Fruit fly (Drosophila melanogaster) whole organism, pupa: Measurements from ENCODE around the gene tbc.

Experiments
- CG10348 ChIP-seq: fragments of 200-800 bp; sonication (Bioruptor generic); IDR thresholded peaks from 2 replicates; pipeline ENCODE4 v1.3.6; 2022; ENCODE audit warnings: missing biosample characterization, missing genetic modification characterization
- CG12605 ChIP-seq: fragments of 200-800 bp; sonication (Bioruptor generic); IDR thresholded peaks from 2 replicates; pipeline ENCODE4 v1.3.6; 2022; ENCODE audit warnings: missing biosample characterization, missing genetic modification characterization
- CG13204 ChIP-seq: fragments of 200-800 bp; sonication (Bioruptor generic); optimal IDR thresholded peaks from 2 replicates; lab custom pipeline; 2018; ENCODE audit warnings: missing biosample characterization, mild to moderate bottlenecking, missing genetic modification characterization, moderate library complexity
- CG14655 ChIP-seq: fragments of 200-800 bp; sonication (Bioruptor generic); optimal IDR thresholded peaks from 3 replicates; lab custom pipeline; 2017; ENCODE audit warnings: mild to moderate bottlenecking, missing biosample characterization, missing genetic modification reagents, missing genetic modification characterization
- CG15710 ChIP-seq: fragments of 200-800 bp; sonication (Bioruptor generic); optimal IDR thresholded peaks from 2 replicates; lab custom pipeline; 2018; ENCODE audit warnings: missing biosample characterization, mild to moderate bottlenecking, missing genetic modification characterization, moderate library complexity
- CG17806 ChIP-seq: fragments of 200-800 bp; sonication (Bioruptor generic); optimal IDR thresholded peaks from 2 replicates; lab custom pipeline; 2018; ENCODE audit warnings: missing biosample characterization, mild to moderate bottlenecking, missing genetic modification characterization, moderate library complexity
- CG32121 ChIP-seq: fragments of 200-800 bp; sonication (Bioruptor generic); IDR thresholded peaks from 2 replicates; pipeline ENCODE4 v1.3.6; 2022; ENCODE audit warnings: missing biosample characterization, missing genetic modification characterization
- CG34367 ChIP-seq: fragments of 200-800 bp; sonication (Bioruptor generic); optimal IDR thresholded peaks from 2 replicates; lab custom pipeline; 2018; ENCODE audit warnings: missing biosample characterization, mild to moderate bottlenecking, missing genetic modification characterization
- CG4496 ChIP-seq: fragments of 200-800 bp; sonication (Bioruptor generic); IDR thresholded peaks from 3 replicates; pipeline ENCODE4 v1.3.6; 2022; ENCODE audit warnings: missing biosample characterization, missing genetic modification characterization
- CG8159 ChIP-seq: fragments of 200-800 bp; sonication (Bioruptor generic); optimal IDR thresholded peaks from 3 replicates; lab custom pipeline; 2018; ENCODE audit warnings: missing biosample characterization, mild to moderate bottlenecking, missing genetic modification characterization, moderate library complexity
- CG8301 ChIP-seq: fragments of 200-800 bp; sonication (Bioruptor generic); optimal IDR thresholded peaks from 2 replicates; lab custom pipeline; 2018; ENCODE audit warnings: missing biosample characterization, mild to moderate bottlenecking, missing genetic modification characterization
- CG9948 ChIP-seq: fragments of 200-800 bp; sonication (Bioruptor generic); optimal IDR thresholded peaks from 2 replicates; lab custom pipeline; 2018; ENCODE audit warnings: missing biosample characterization, mild to moderate bottlenecking, missing genetic modification characterization, moderate library complexity
- D1 ChIP-seq: fragments of 200-800 bp; sonication (Bioruptor generic); optimal IDR thresholded peaks from 2 replicates; lab custom pipeline; 2018; ENCODE audit warnings: missing biosample characterization, mild to moderate bottlenecking, missing genetic modification characterization, moderate library complexity
- EcR ChIP-seq: fragments of 200-800 bp; sonication (Bioruptor generic); optimal IDR thresholded peaks from 3 replicates; lab custom pipeline; 2019; ENCODE audit warnings: missing biosample characterization, missing genetic modification characterization, mild to moderate bottlenecking, moderate library complexity, missing genetic modification reagents
- Ets98B ChIP-seq: fragments of 200-800 bp; sonication (Bioruptor generic); IDR thresholded peaks from 2 replicates; pipeline ENCODE4 v1.3.6; 2022; ENCODE audit warnings: missing biosample characterization, missing genetic modification characterization
- Pif1A ChIP-seq: fragments of 200-800 bp; sonication (Bioruptor generic); optimal IDR thresholded peaks from 3 replicates; lab custom pipeline; 2016; ENCODE audit warnings: missing biosample characterization, missing genetic modification characterization
- Pif1B ChIP-seq: fragments of 200-800 bp; sonication (Bioruptor generic); optimal IDR thresholded peaks from 3 replicates; lab custom pipeline; 2016; ENCODE audit warnings: missing biosample characterization, missing genetic modification characterization
- Snoo ChIP-seq: fragments of 200-800 bp; sonication (Bioruptor generic); optimal IDR thresholded peaks from 3 replicates; lab custom pipeline; 2017; ENCODE audit warnings: missing biosample characterization, mild to moderate bottlenecking, missing genetic modification characterization, inconsistent platforms
- fd96Ca ChIP-seq: fragments of 200-800 bp; sonication (Bioruptor generic); IDR thresholded peaks from 3 replicates; pipeline ENCODE4 v1.3.6; 2022; ENCODE audit warnings: missing biosample characterization, missing genetic modification characterization
- gl ChIP-seq: fragments of 200-800 bp; sonication (Bioruptor generic); optimal IDR thresholded peaks from 2 replicates; lab custom pipeline; 2018; ENCODE audit warnings: missing biosample characterization, mild to moderate bottlenecking, missing genetic modification characterization
- rn ChIP-seq: fragments of 200-800 bp; sonication (Bioruptor generic); IDR thresholded peaks from 2 replicates; pipeline ENCODE4 v1.3.6; 2022; ENCODE audit warnings: missing biosample characterization, missing genetic modification characterization

Gene tbc

DNA sequence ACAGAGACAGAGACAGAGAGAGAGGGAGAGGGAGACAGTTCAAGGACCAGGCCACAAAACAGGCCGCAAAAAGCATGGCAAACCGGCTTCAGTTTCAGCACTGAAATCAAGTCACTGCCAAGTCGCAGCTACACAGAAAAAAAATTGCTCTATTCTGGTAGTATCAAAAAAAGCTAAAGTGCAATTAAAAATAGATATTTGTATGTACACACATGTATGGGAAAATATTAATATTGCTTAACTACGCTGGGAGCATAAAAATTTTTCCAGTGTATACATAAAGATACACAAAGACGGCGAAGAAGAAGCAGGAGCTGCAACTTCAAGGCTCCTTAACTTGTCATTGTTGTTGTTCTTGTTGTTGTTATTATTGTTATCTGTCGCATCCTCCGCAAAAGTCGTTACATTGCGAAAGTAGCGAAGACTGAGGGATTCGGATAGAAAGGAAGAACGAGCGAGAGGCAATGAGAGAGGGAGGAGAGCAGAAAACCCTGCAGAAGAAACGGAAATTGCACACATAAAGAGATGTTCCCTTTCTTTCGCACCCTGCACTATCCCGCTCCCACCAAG, 52.0 kb downstream of the tbc start:
- TF ChIP-seq D1 (peak; percentile 13), CG34367 (tag; lab: Kevin White, UChicago) (peak; percentile 96), CG17806 (tag; lab: Kevin White, UChicago) (peak; percentile 84), Pif1B (peak; percentile 94), gl (tag; lab: Kevin White, UChicago) (peak; percentile 68), CG10348 (0 out of 2 replicates have a peak, but pooled peaks have one; percentile 39), CG8159 (tag; lab: Kevin White, UChicago) (peak; percentile 87), CG9948 (tag; lab: Kevin White, UChicago) (peak; percentile 94), CG15710 (tag; lab: Kevin White, UChicago) (peak; percentile 97), CG13204 (GFP tag; lab: Kevin White, UChicago) (peak; percentile 91), rn (GFP tag; lab: Robert Waterston, UW) (peak; percentile 92), Pif1A (GFP tag; lab: Kevin White, UChicago) (peak; percentile 80), CG32121 (GFP tag; lab: Robert Waterston, UW) (peak; percentile 87), fd96Ca (peak; percentile 89), Snoo (tag; lab: Kevin White, UChicago) (peak; percentile 95), CG12605 (GFP tag; lab: Robert Waterston, UW) (peak; percentile 86), CG4496 (peak; percentile 97), CG8301 (tag; lab: Kevin White, UChicago) (peak; percentile 74), EcR (GFP tag; lab: Kevin White, UChicago) (peak; percentile 95), CG14655 (GFP tag; lab: Kevin White, UChicago) (peak; percentile 73), Ets98B (GFP tag; lab: Robert Waterston, UW) (peak; percentile 94)

DNA sequence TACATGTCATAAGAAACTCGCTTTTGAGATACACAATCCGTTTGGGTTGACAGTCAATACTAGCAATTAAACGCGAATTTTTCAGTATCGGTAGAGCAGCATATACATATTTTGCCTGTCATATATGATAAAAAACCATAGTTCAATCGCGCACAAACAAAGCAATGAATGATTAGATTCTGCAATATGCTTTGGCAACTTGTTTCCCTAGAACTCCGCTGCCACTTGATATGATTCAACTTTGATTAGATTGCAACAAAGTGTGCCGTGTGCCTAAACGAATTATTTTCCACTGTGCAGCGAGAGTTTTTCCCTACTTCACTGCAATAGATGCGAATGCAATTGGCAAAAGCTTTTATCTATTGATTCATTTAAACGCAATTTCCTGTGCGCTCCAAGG, 52.5 kb downstream of the tbc start:
- TF ChIP-seq CG32121 (GFP tag; lab: Robert Waterston, UW) (no peak), CG14655 (GFP tag; lab: Kevin White, UChicago) (peak; percentile 62), CG34367 (tag; lab: Kevin White, UChicago) (no peak), Snoo (tag; lab: Kevin White, UChicago) (no peak), Pif1A (GFP tag; lab: Kevin White, UChicago) (no peak), Pif1B (no peak), fd96Ca (no peak), CG15710 (tag; lab: Kevin White, UChicago) (no peak), rn (GFP tag; lab: Robert Waterston, UW) (no peak), EcR (GFP tag; lab: Kevin White, UChicago) (no peak), D1 (no peak), CG10348 (no peak), CG13204 (GFP tag; lab: Kevin White, UChicago) (no peak), CG4496 (no peak), CG17806 (tag; lab: Kevin White, UChicago) (peak; percentile 27), CG8159 (tag; lab: Kevin White, UChicago) (peak; percentile 39), CG12605 (GFP tag; lab: Robert Waterston, UW) (no peak), CG9948 (tag; lab: Kevin White, UChicago) (peak; percentile 53), Ets98B (GFP tag; lab: Robert Waterston, UW) (no peak), CG8301 (tag; lab: Kevin White, UChicago) (peak; percentile 32), gl (tag; lab: Kevin White, UChicago) (no peak)

DNA sequence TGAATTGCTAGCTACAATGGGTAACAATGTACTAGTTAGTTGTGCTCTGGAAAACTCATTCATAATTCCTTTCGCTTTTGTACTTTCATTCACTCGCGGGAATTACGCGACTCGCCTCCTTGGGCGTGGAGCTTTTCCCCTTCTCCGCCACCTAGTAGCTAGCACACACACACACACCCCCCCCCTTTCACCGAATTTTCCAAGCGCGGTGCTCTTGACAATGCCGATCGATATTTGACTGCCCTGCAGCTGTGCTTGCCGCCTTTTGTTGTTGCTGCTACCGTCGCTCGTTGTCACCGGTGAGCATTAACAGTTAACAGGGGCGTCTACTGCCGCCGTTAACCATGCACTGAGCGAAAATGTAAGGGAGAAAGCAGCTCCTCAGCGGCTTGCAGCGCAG, 53.1 kb downstream of the tbc start:
- peak; percentile 13 for TF ChIP-seq CG13204 (GFP tag; lab: Kevin White, UChicago)
- TF ChIP-seq Ets98B (GFP tag; lab: Robert Waterston, UW): no peak
- TF ChIP-seq CG12605 (GFP tag; lab: Robert Waterston, UW): no peak
- TF ChIP-seq EcR (GFP tag; lab: Kevin White, UChicago): no peak
- TF ChIP-seq, all 21 proteins: peak for 1

DNA sequence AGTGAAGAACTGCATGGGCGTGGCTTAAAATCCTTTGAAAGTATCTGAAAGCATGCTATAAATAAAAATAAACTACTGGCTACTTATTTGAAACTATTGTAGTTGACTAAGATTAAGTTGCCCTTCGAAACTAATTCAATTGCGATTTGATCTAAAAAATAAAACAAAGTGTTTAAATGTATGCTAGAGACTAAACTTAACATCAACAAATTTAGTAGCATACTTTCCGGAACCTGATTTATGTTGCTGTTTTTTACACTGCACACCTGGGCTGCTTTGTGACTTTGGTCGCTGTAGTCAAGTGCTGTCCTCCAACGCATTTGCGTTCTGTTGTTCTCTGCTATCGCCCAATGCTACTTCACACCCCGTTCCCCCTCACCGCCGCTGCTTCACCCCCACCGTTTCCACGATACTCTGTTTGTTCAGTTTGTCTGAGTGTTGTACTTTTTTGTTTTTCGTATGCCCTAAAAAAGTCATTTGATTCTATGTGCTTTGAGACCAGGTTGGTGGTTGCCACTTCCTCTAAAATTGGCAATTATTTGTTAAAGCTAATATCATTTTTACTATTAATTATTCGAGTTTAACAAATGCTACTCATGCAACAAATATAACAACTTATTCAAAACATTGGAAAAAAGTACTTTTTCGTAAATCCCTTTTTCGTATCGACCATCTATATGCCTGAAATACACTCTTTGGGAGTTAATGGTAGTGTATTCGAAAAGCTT, 53.8 kb downstream of the tbc start:
- TF ChIP-seq gl (tag; lab: Kevin White, UChicago) (no peak), Pif1B (peak; percentile 47), CG10348 (no peak), CG15710 (tag; lab: Kevin White, UChicago) (peak; percentile 59), CG9948 (tag; lab: Kevin White, UChicago) (peak; percentile 56), CG14655 (GFP tag; lab: Kevin White, UChicago) (peak; percentile 62), CG8301 (tag; lab: Kevin White, UChicago) (peak; percentile 46), Snoo (tag; lab: Kevin White, UChicago) (peak; percentile 1), fd96Ca (no peak), CG4496 (peak; percentile 57; the same call in 1 of the 3 replicates), CG13204 (GFP tag; lab: Kevin White, UChicago) (no peak), Ets98B (GFP tag; lab: Robert Waterston, UW) (no peak), CG8159 (tag; lab: Kevin White, UChicago) (peak; percentile 62), EcR (GFP tag; lab: Kevin White, UChicago) (peak; percentile 2), D1 (peak; percentile 18), CG32121 (GFP tag; lab: Robert Waterston, UW) (no peak), CG34367 (tag; lab: Kevin White, UChicago) (peak; percentile 19), CG17806 (tag; lab: Kevin White, UChicago) (peak; percentile 28), CG12605 (GFP tag; lab: Robert Waterston, UW) (no peak), Pif1A (GFP tag; lab: Kevin White, UChicago) (peak; percentile 62), rn (GFP tag; lab: Robert Waterston, UW) (no peak)

DNA sequence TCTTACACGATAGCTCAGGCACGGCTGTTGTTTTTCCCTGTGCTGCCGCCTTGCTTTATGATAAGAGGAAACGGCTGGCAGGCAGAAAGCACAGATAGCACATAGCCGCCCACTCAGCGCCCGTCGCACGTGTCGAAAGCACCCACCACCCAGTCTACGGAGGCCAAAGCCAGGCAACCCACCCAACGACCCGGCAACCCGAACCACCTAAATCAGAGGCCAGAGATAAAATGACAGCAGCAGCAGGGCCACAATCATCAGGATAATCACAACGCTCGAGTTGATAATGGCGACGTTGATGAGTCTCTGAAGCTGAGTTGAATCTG, 54.3 kb downstream of the tbc start:
- TF ChIP-seq D1 (no peak), CG32121 (GFP tag; lab: Robert Waterston, UW) (no peak), CG14655 (GFP tag; lab: Kevin White, UChicago) (peak; percentile 11), CG13204 (GFP tag; lab: Kevin White, UChicago) (peak; percentile 4), CG4496 (no peak), CG10348 (no peak)
